Worm (Caenorhabditis elegans) whole organism, L3 larva: Measurements from ENCODE around the gene nhr-97.

ENCODE experiments used
- elt-1 ChIP-seq: fragments of 150-350 bp; optimal IDR thresholded peaks from 2 replicates; lab custom pipeline; 2014; ENCODE audit warnings: missing biosample characterization, missing genetic modification characterization
- lin-39 ChIP-seq: fragments of 150-350 bp; optimal IDR thresholded peaks from 2 replicates; lab custom pipeline; 2018; ENCODE audit warnings: missing biosample characterization, missing genetic modification reagents, missing genetic modification characterization
- nhr-23 ChIP-seq: fragments of 150-350 bp; optimal IDR thresholded peaks from 2 replicates; lab custom pipeline; 2014; ENCODE audit warnings: missing biosample characterization, missing genetic modification reagents, missing genetic modification characterization
- nhr-25 ChIP-seq: sonication (generic microtip); optimal IDR thresholded peaks from 2 replicates; lab custom pipeline; 2017; ENCODE audit warnings: missing biosample characterization, missing genetic modification characterization

DNA sequence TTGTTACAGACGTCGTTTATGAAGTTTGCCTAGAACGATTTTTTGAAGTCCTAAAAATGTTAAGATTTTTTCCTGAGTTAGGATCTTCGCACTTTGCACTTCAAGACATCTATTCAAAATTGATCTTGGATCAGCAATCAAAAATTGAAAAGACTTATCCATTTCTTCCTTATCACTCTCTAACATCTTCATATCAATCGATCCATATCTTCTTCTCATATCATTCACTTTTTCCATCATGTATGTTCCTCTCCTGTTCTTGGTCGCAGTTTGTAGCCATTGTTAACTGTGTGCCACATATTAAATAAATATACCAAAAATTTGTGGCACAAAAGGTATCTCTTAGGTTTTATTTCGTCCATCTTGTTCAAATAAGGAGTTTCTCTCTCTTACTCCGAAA lies 1.7 kb upstream of the nhr-97 start:
- TF ChIP-seq lin-39 (no peak), nhr-23 (tag; lab: Kevin White, UChicago) (no peak), elt-1 (tag; lab: Kevin White, UChicago) (no peak), nhr-25 (tag; lab: Kevin White, UChicago) (no peak)
